Fruit fly (Drosophila melanogaster) whole organism, pupa: ENCODE results near the gene aru.

Experiments used
- CG10348 ChIP-seq: fragments of 200-800 bp; sonication (Bioruptor generic); IDR thresholded peaks from 2 replicates; pipeline ENCODE4 v1.3.6; 2022; ENCODE audit warnings: missing biosample characterization, missing genetic modification characterization
- CG12605 ChIP-seq: fragments of 200-800 bp; sonication (Bioruptor generic); IDR thresholded peaks from 2 replicates; pipeline ENCODE4 v1.3.6; 2022; ENCODE audit warnings: missing biosample characterization, missing genetic modification characterization
- CG13204 ChIP-seq: fragments of 200-800 bp; sonication (Bioruptor generic); optimal IDR thresholded peaks from 2 replicates; lab custom pipeline; 2018; ENCODE audit warnings: missing biosample characterization, mild to moderate bottlenecking, missing genetic modification characterization, moderate library complexity
- CG14655 ChIP-seq: fragments of 200-800 bp; sonication (Bioruptor generic); optimal IDR thresholded peaks from 3 replicates; lab custom pipeline; 2017; ENCODE audit warnings: mild to moderate bottlenecking, missing biosample characterization, missing genetic modification reagents, missing genetic modification characterization
- CG15710 ChIP-seq: fragments of 200-800 bp; sonication (Bioruptor generic); optimal IDR thresholded peaks from 2 replicates; lab custom pipeline; 2018; ENCODE audit warnings: missing biosample characterization, mild to moderate bottlenecking, missing genetic modification characterization, moderate library complexity
- CG17806 ChIP-seq: fragments of 200-800 bp; sonication (Bioruptor generic); optimal IDR thresholded peaks from 2 replicates; lab custom pipeline; 2018; ENCODE audit warnings: missing biosample characterization, mild to moderate bottlenecking, missing genetic modification characterization, moderate library complexity
- CG32121 ChIP-seq: fragments of 200-800 bp; sonication (Bioruptor generic); IDR thresholded peaks from 2 replicates; pipeline ENCODE4 v1.3.6; 2022; ENCODE audit warnings: missing biosample characterization, missing genetic modification characterization
- CG34367 ChIP-seq: fragments of 200-800 bp; sonication (Bioruptor generic); optimal IDR thresholded peaks from 2 replicates; lab custom pipeline; 2018; ENCODE audit warnings: missing biosample characterization, mild to moderate bottlenecking, missing genetic modification characterization
- CG4496 ChIP-seq: fragments of 200-800 bp; sonication (Bioruptor generic); IDR thresholded peaks from 3 replicates; pipeline ENCODE4 v1.3.6; 2022; ENCODE audit warnings: missing biosample characterization, missing genetic modification characterization
- CG8159 ChIP-seq: fragments of 200-800 bp; sonication (Bioruptor generic); optimal IDR thresholded peaks from 3 replicates; lab custom pipeline; 2018; ENCODE audit warnings: missing biosample characterization, mild to moderate bottlenecking, missing genetic modification characterization, moderate library complexity
- CG8301 ChIP-seq: fragments of 200-800 bp; sonication (Bioruptor generic); optimal IDR thresholded peaks from 2 replicates; lab custom pipeline; 2018; ENCODE audit warnings: missing biosample characterization, mild to moderate bottlenecking, missing genetic modification characterization
- CG9948 ChIP-seq: fragments of 200-800 bp; sonication (Bioruptor generic); optimal IDR thresholded peaks from 2 replicates; lab custom pipeline; 2018; ENCODE audit warnings: missing biosample characterization, mild to moderate bottlenecking, missing genetic modification characterization, moderate library complexity
- D1 ChIP-seq: fragments of 200-800 bp; sonication (Bioruptor generic); optimal IDR thresholded peaks from 2 replicates; lab custom pipeline; 2018; ENCODE audit warnings: missing biosample characterization, mild to moderate bottlenecking, missing genetic modification characterization, moderate library complexity
- EcR ChIP-seq: fragments of 200-800 bp; sonication (Bioruptor generic); optimal IDR thresholded peaks from 3 replicates; lab custom pipeline; 2019; ENCODE audit warnings: missing biosample characterization, missing genetic modification characterization, mild to moderate bottlenecking, moderate library complexity, missing genetic modification reagents
- Ets98B ChIP-seq: fragments of 200-800 bp; sonication (Bioruptor generic); IDR thresholded peaks from 2 replicates; pipeline ENCODE4 v1.3.6; 2022; ENCODE audit warnings: missing biosample characterization, missing genetic modification characterization
- Pif1A ChIP-seq: fragments of 200-800 bp; sonication (Bioruptor generic); optimal IDR thresholded peaks from 3 replicates; lab custom pipeline; 2016; ENCODE audit warnings: missing biosample characterization, missing genetic modification characterization
- Pif1B ChIP-seq: fragments of 200-800 bp; sonication (Bioruptor generic); optimal IDR thresholded peaks from 3 replicates; lab custom pipeline; 2016; ENCODE audit warnings: missing biosample characterization, missing genetic modification characterization
- Snoo ChIP-seq: fragments of 200-800 bp; sonication (Bioruptor generic); optimal IDR thresholded peaks from 3 replicates; lab custom pipeline; 2017; ENCODE audit warnings: missing biosample characterization, mild to moderate bottlenecking, missing genetic modification characterization, inconsistent platforms
- fd96Ca ChIP-seq: fragments of 200-800 bp; sonication (Bioruptor generic); IDR thresholded peaks from 3 replicates; pipeline ENCODE4 v1.3.6; 2022; ENCODE audit warnings: missing biosample characterization, missing genetic modification characterization
- gl ChIP-seq: fragments of 200-800 bp; sonication (Bioruptor generic); optimal IDR thresholded peaks from 2 replicates; lab custom pipeline; 2018; ENCODE audit warnings: missing biosample characterization, mild to moderate bottlenecking, missing genetic modification characterization
- rn ChIP-seq: fragments of 200-800 bp; sonication (Bioruptor generic); IDR thresholded peaks from 2 replicates; pipeline ENCODE4 v1.3.6; 2022; ENCODE audit warnings: missing biosample characterization, missing genetic modification characterization

Gene aru

dm6 chr2L:840716-841115 is 27.4 kb downstream of the aru start:
- TF ChIP-seq CG14655 (GFP tag; lab: Kevin White, UChicago) (no peak), CG13204 (peak; percentile 25), fd96Ca (GFP tag; lab: Robert Waterston, UW) (no peak), CG32121 (GFP tag; lab: Robert Waterston, UW) (peak; percentile 35; the same call in 1 of the 2 replicates), CG12605 (GFP tag; lab: Robert Waterston, UW) (0 out of 2 replicates have a peak, but pooled peaks have one; percentile 45), Ets98B (GFP tag; lab: Robert Waterston, UW) (peak; percentile 36; the same call in 1 of the 2 replicates)

dm6 chr2L:840022-840421 is 28.1 kb downstream of the aru start:
- TF ChIP-seq CG32121 (GFP tag; lab: Robert Waterston, UW) (no peak), EcR (GFP tag; lab: Kevin White, UChicago) (peak; percentile 69), gl (tag; lab: Kevin White, UChicago) (peak; percentile 24)
- TF ChIP-seq, all 21 proteins: peak for 2

dm6 chr2L:838786-839185 is 29.4 kb downstream of the aru start:
- TF ChIP-seq Snoo (tag; lab: Kevin White, UChicago) (no peak), CG8301 (no peak)

- peak; percentile 54 for TF ChIP-seq CG17806 (tag; lab: Kevin White, UChicago)
- TF ChIP-seq fd96Ca (GFP tag; lab: Robert Waterston, UW): peak; percentile 92
- TF ChIP-seq CG4496 (GFP tag; lab: Robert Waterston, UW): peak; percentile 87
- TF ChIP-seq gl (tag; lab: Kevin White, UChicago): no peak
- peak; percentile 88 for TF ChIP-seq CG8301
- TF ChIP-seq EcR (GFP tag; lab: Kevin White, UChicago): no peak
- TF ChIP-seq Snoo (tag; lab: Kevin White, UChicago): peak; percentile 5
- peak; percentile 84 for TF ChIP-seq CG15710 (tag; lab: Kevin White, UChicago)
- TF ChIP-seq D1: no peak
- TF ChIP-seq CG8159: no peak
- TF ChIP-seq CG9948 (tag; lab: Kevin White, UChicago): peak; percentile 75
- TF ChIP-seq Pif1A: no peak
- peak; percentile 74 for TF ChIP-seq CG12605 (GFP tag; lab: Robert Waterston, UW)
- TF ChIP-seq CG10348 (GFP tag; lab: Robert Waterston, UW): peak; percentile 83
- peak; percentile 44 for TF ChIP-seq CG34367
- peak; percentile 57 for TF ChIP-seq rn (GFP tag; lab: Robert Waterston, UW)
- no peak for TF ChIP-seq Pif1B (GFP tag; lab: Kevin White, UChicago)
- peak; percentile 89 for TF ChIP-seq CG14655 (GFP tag; lab: Kevin White, UChicago)
- no peak for TF ChIP-seq CG13204
- TF ChIP-seq CG32121 (GFP tag; lab: Robert Waterston, UW): peak; percentile 77
- TF ChIP-seq Ets98B (GFP tag; lab: Robert Waterston, UW): peak; percentile 84
These were observed 30.2 kb downstream of the aru start for dm6 chr2L:837989-838388.

- no peak for TF ChIP-seq CG12605 (GFP tag; lab: Robert Waterston, UW)
- TF ChIP-seq Ets98B (GFP tag; lab: Robert Waterston, UW): 0 out of 2 replicates have a peak, but pooled peaks have one; percentile 8
- TF ChIP-seq rn (GFP tag; lab: Robert Waterston, UW): no peak
- TF ChIP-seq CG8159: no peak
- TF ChIP-seq CG4496 (GFP tag; lab: Robert Waterston, UW): no peak
- peak; percentile 27 for TF ChIP-seq EcR (GFP tag; lab: Kevin White, UChicago)
- no peak for TF ChIP-seq CG8301
- TF ChIP-seq Snoo (tag; lab: Kevin White, UChicago): no peak
- TF ChIP-seq CG17806 (tag; lab: Kevin White, UChicago): no peak
- TF ChIP-seq gl (tag; lab: Kevin White, UChicago): no peak
- peak; percentile 23 for TF ChIP-seq CG15710 (tag; lab: Kevin White, UChicago)
- TF ChIP-seq CG32121 (GFP tag; lab: Robert Waterston, UW): no peak
- TF ChIP-seq Pif1A: no peak
- peak; percentile 26 for TF ChIP-seq CG9948 (tag; lab: Kevin White, UChicago)
- TF ChIP-seq CG13204: no peak
- TF ChIP-seq Pif1B (GFP tag; lab: Kevin White, UChicago): no peak
- TF ChIP-seq fd96Ca (GFP tag; lab: Robert Waterston, UW): no peak
- TF ChIP-seq CG14655 (GFP tag; lab: Kevin White, UChicago): no peak
These were observed 40.4 kb downstream of the aru start for dm6 chr2L:827516-828362.

- TF ChIP-seq CG12605 (GFP tag; lab: Robert Waterston, UW) (0 out of 2 replicates have a peak, but pooled peaks have one; percentile 18), EcR (GFP tag; lab: Kevin White, UChicago) (no peak), CG8301 (no peak)
These were observed 41.1 kb downstream of the aru start for dm6 chr2L:827049-827448.
